Fruit fly (Drosophila melanogaster): ENCODE results near the gene CG5646.
A peak's percentile ranks its signal among the peaks of the same experiment; 100 is the strongest.

Gene CG5646

dm6 chr3R:27557970-27558659 is 3.0 kb downstream of the CG5646 start (continued):
- no peak for TF ChIP-seq zf30C (GFP tag; optimal IDR thresholded peaks at IDR 0.05)
- TF ChIP-seq sens (GFP tag), result peak; percentile 74
- TF ChIP-seq ac (GFP tag; optimal IDR thresholded peaks at IDR 0.05), result no peak
- TF ChIP-seq CG8089 (GFP tag; optimal IDR thresholded peaks at IDR 0.05), result no peak
- TF ChIP-seq nerfin-1 (tag; optimal IDR thresholded peaks at IDR 0.05), result peak; percentile 99
- 0 out of 2 replicates have a peak, but pooled peaks have one; percentile 22 for TF ChIP-seq seq (GFP tag; IDR thresholded peaks at IDR 0.05)
- TF ChIP-seq CG31388 (GFP tag; optimal IDR thresholded peaks at IDR 0.05), result no peak
- no peak for TF ChIP-seq CG17385 (GFP tag; optimal IDR thresholded peaks at IDR 0.05)
- peak; percentile 13 for TF ChIP-seq Asciz (GFP tag; optimal IDR thresholded peaks at IDR 0.05)
- no peak for TF ChIP-seq otp (GFP tag; IDR thresholded peaks at IDR 0.05)
- TF ChIP-seq mld (GFP tag; IDR thresholded peaks at IDR 0.05; ENCODE audit: partially characterized antibody), result 0 out of 3 replicates have a peak, but pooled peaks have one; percentile 25
- peak; percentile 5 for TF ChIP-seq fd96Cb (tag; optimal IDR thresholded peaks at IDR 0.05)
- TF ChIP-seq HLH4C (GFP tag; IDR thresholded peaks at IDR 0.05; ENCODE audit: partially characterized antibody), result no peak
- TF ChIP-seq ttk (GFP tag; IDR thresholded peaks at IDR 0.05), result no peak
- TF ChIP-seq CG7839 (tag; optimal IDR thresholded peaks at IDR 0.05), result no peak
- TF ChIP-seq HmgD (GFP tag; optimal IDR thresholded peaks at IDR 0.05), result no peak
- TF ChIP-seq gce (GFP tag; IDR thresholded peaks at IDR 0.05), result 0 out of 3 replicates have a peak, but pooled peaks have one; percentile 25
- peak; percentile 18 for TF ChIP-seq CG3281 (GFP tag; optimal IDR thresholded peaks at IDR 0.05)
- no peak for TF ChIP-seq bigmax (GFP tag; optimal IDR thresholded peaks at IDR 0.05)
- TF ChIP-seq sim (GFP tag; IDR thresholded peaks at IDR 0.05), result 0 out of 2 replicates have a peak, but pooled peaks have one; percentile 5
- TF ChIP-seq GATAe (GFP tag; conservative IDR thresholded peaks at IDR 0.05), result no peak
- 0 out of 2 replicates have a peak, but pooled peaks have one; percentile 15 for TF ChIP-seq crol (GFP tag; IDR thresholded peaks at IDR 0.05)
- TF ChIP-seq her (GFP tag; optimal IDR thresholded peaks at IDR 0.05), result no peak
- TF ChIP-seq CG1647 (GFP tag; optimal IDR thresholded peaks at IDR 0.05), result no peak
- TF ChIP-seq Pdp1 (GFP tag; optimal IDR thresholded peaks at IDR 0.05), result no peak
- TF ChIP-seq Lhr (GFP tag; optimal IDR thresholded peaks at IDR 0.05), result no peak
- TF ChIP-seq Adf1 (GFP tag; IDR thresholded peaks at IDR 0.05), result no peak
- peak; percentile 38 for TF ChIP-seq CG18262 (tag; optimal IDR thresholded peaks at IDR 0.05)
- TF ChIP-seq CG8359 (GFP tag; optimal IDR thresholded peaks at IDR 0.05; ENCODE audit: borderline replicate concordance), result no peak
- TF ChIP-seq ATbp (GFP tag; optimal IDR thresholded peaks at IDR 0.05), result peak; percentile 4
- no peak for TF ChIP-seq luna (GFP tag; optimal IDR thresholded peaks at IDR 0.05)
- TF ChIP-seq CG7372 (GFP tag; IDR thresholded peaks at IDR 0.05), result no peak
- peak; percentile 27 for TF ChIP-seq CG17359 (tag; optimal IDR thresholded peaks at IDR 0.05)
- no peak for TF ChIP-seq CG10959 (GFP tag; IDR thresholded peaks at IDR 0.05)
- 0 out of 2 replicates have a peak, but pooled peaks have one; percentile 32 for TF ChIP-seq bbx (GFP tag; IDR thresholded peaks at IDR 0.05; ENCODE audit: partially characterized antibody)
- no peak for TF ChIP-seq stwl (tag; optimal IDR thresholded peaks at IDR 0.05)
- TF ChIP-seq gem (tag; optimal IDR thresholded peaks at IDR 0.05), result peak; percentile 49
- no peak for TF ChIP-seq CG7271 (tag; optimal IDR thresholded peaks at IDR 0.05)
- TF ChIP-seq CG2120 (GFP tag; optimal IDR thresholded peaks at IDR 0.05), result peak; percentile 20
- no peak for TF ChIP-seq CG8290 (GFP tag; optimal IDR thresholded peaks at IDR 0.05)
- peak in 1 of 2 experiments; percentile 5 for TF ChIP-seq CG8290 (tag; optimal IDR thresholded peaks at IDR 0.05)
- no peak for TF ChIP-seq dm (GFP tag; optimal IDR thresholded peaks at IDR 0.05)
- TF ChIP-seq Tbp (GFP tag; optimal IDR thresholded peaks at IDR 0.05), result no peak
- no peak for TF ChIP-seq Ets65A (GFP tag)
- TF ChIP-seq CG16813 (GFP tag; IDR thresholded peaks at IDR 0.05; ENCODE audit: partially characterized antibody), result 0 out of 3 replicates have a peak, but pooled peaks have one; percentile 7
- peak; percentile 22 for TF ChIP-seq CG14710 (tag; optimal IDR thresholded peaks at IDR 0.05)
- TF ChIP-seq tll (GFP tag; optimal IDR thresholded peaks at IDR 0.05), result no peak
- TF ChIP-seq pnt (GFP tag; optimal IDR thresholded peaks at IDR 0.05), result no peak

Measured in whole organism, embryonic.